Fruit fly (Drosophila melanogaster): ENCODE data around the gene CG33784.

DNA sequence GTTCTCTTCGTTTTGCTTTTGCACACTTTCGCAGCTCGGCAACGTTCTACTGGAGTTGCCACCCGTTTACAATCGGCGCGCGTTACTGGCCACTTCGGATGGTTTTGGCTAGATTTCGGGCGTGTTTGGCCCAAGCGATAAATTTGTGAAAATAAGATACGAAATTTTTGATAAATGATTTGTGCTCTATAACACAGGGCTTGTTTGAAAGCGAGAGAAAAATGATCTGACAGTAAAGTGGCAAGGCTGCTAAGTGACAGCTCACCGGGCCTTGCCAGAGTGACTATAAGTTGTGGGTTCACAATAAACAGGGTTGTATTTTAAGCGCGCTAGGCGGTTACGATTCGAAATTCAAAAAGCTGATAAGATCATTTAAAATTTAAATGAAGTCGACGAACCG is 42.2 kb downstream of the CG33784 start, which contains the start of gene Fmr1:
- TF ChIP-seq CG14655 (GFP tag; optimal IDR thresholded peaks at IDR 0.05) (no peak), CG17806 (tag; optimal IDR thresholded peaks at IDR 0.05) (peak; percentile 14), CG9948 (tag; optimal IDR thresholded peaks at IDR 0.05) (peak; percentile 25), gl (tag; optimal IDR thresholded peaks at IDR 0.05) (no peak), EcR (GFP tag; optimal IDR thresholded peaks at IDR 0.05) (no peak), CG8301 (tag; optimal IDR thresholded peaks at IDR 0.05) (no peak)

Measured in whole organism, pupa.